Fruit fly (Drosophila melanogaster) whole organism, wandering third instar larva: ENCODE data around the gene Rrp46.

Experiments
- Abd-B ChIP-seq: fragments of >200 bp; optimal IDR thresholded peaks from 2 replicates; lab custom pipeline; 2017; ENCODE audit warnings: missing biosample characterization, missing genetic modification characterization
- CG32264 ChIP-seq: fragments of 200-800 bp; sonication (Bioruptor generic); optimal IDR thresholded peaks from 2 replicates; lab custom pipeline; 2016; ENCODE audit warnings: missing biosample characterization, missing genetic modification characterization
- CG9705 ChIP-seq: fragments of 200-800 bp; sonication (Bioruptor generic); optimal IDR thresholded peaks from 2 replicates; lab custom pipeline; 2018; ENCODE audit warnings: missing biosample characterization, mild to moderate bottlenecking, missing genetic modification characterization
- CrebA ChIP-seq: fragments of 200-800 bp; sonication (Bioruptor generic); optimal IDR thresholded peaks from 2 replicates; lab custom pipeline; 2016; ENCODE audit warnings: missing biosample characterization, mild to moderate bottlenecking, missing genetic modification characterization, borderline replicate concordance
- Dfd ChIP-seq: fragments of >200 bp; optimal IDR thresholded peaks from 2 replicates; lab custom pipeline; 2017; ENCODE audit warnings: missing biosample characterization, missing genetic modification characterization
- Dif ChIP-seq: fragments of 200-275, 200-300 bp; sonication (Bioruptor generic); optimal IDR thresholded peaks from 2 replicates; lab custom pipeline; 2018; ENCODE audit warnings: missing biosample characterization, missing genetic modification characterization; ENCODE audit not compliant: partially characterized antibody
- GATAd ChIP-seq: sonication (Bioruptor generic); optimal IDR thresholded peaks from 2 replicates; lab custom pipeline; 2016; ENCODE audit warnings: missing biosample characterization, missing genetic modification characterization
- HLH106 ChIP-seq: fragments of 200-800 bp; optimal IDR thresholded peaks from 3 replicates; lab custom pipeline; 2019; ENCODE audit warnings: missing biosample characterization, mild to moderate bottlenecking, missing genetic modification characterization, moderate library complexity
- Hnf4 ChIP-seq: fragments of 200-800 bp; sonication (Bioruptor generic); optimal IDR thresholded peaks from 2 replicates; lab custom pipeline; 2016; ENCODE audit warnings: missing biosample characterization, mild to moderate bottlenecking, missing genetic modification characterization
- Hr78 ChIP-seq: fragments of >200 bp; optimal IDR thresholded peaks from 2 replicates; lab custom pipeline; 2017; ENCODE audit warnings: missing biosample characterization, missing genetic modification characterization
- Hr83 ChIP-seq: fragments of 200-300 bp; sonication (Bioruptor generic); optimal IDR thresholded peaks from 2 replicates; lab custom pipeline; 2016; ENCODE audit warnings: missing biosample characterization, mild to moderate bottlenecking, missing genetic modification characterization, moderate library complexity; ENCODE audit not compliant: poor library complexity, severe bottlenecking
- Mio ChIP-seq: sonication (Bioruptor generic); optimal IDR thresholded peaks from 2 replicates; lab custom pipeline; 2016; ENCODE audit warnings: missing biosample characterization, missing genetic modification characterization
- Myc ChIP-seq: fragments of >200 bp; optimal IDR thresholded peaks from 2 replicates; lab custom pipeline; 2017
- OdsH ChIP-seq: fragments of 200-800 bp; sonication (Bioruptor generic); optimal IDR thresholded peaks from 2 replicates; lab custom pipeline; 2016; ENCODE audit warnings: missing biosample characterization, mild to moderate bottlenecking, missing genetic modification characterization
- Rel ChIP-seq, 2 experiments: fragments of 200-800 bp; sonication (Bioruptor generic) in 1 of 2; optimal IDR thresholded peaks; 2 replicates in 1 of 2; 3 replicates in 1 of 2; lab custom pipeline; 2016 to 2019; ENCODE audit warnings: mild to moderate bottlenecking in 2 of 2, missing biosample characterization in 2 of 2, missing genetic modification characterization in 2 of 2, moderate library complexity in 1 of 2
- br ChIP-seq: fragments of 200-800 bp; sonication (Bioruptor generic); optimal IDR thresholded peaks from 2 replicates; lab custom pipeline; 2016; ENCODE audit warnings: missing biosample characterization, missing genetic modification characterization
- brk ChIP-seq: fragments of 200-800 bp; sonication (Bioruptor generic); optimal IDR thresholded peaks from 2 replicates; lab custom pipeline; 2016; ENCODE audit warnings: missing biosample characterization, mild to moderate bottlenecking, missing genetic modification characterization
- dmrt93B ChIP-seq: fragments of 200-800 bp; sonication (Bioruptor generic); optimal IDR thresholded peaks from 2 replicates; lab custom pipeline; 2018; ENCODE audit warnings: missing biosample characterization, mild to moderate bottlenecking, missing genetic modification characterization
- foxo ChIP-seq, 2 experiments: fragments of 200-800 bp; sonication (Bioruptor generic); optimal IDR thresholded peaks; 2 replicates in 1 of 2; 3 replicates in 1 of 2; lab custom pipeline; 2016 to 2017; ENCODE audit warnings: missing biosample characterization in 2 of 2, missing genetic modification characterization in 2 of 2
- fru ChIP-seq: fragments of 200-800 bp; sonication (Bioruptor generic); optimal IDR thresholded peaks from 3 replicates; lab custom pipeline; 2016; ENCODE audit warnings: missing biosample characterization, mild to moderate bottlenecking, missing genetic modification characterization
- h ChIP-seq: fragments of 200-800 bp; sonication (Bioruptor generic); optimal IDR thresholded peaks from 3 replicates; lab custom pipeline; 2016; ENCODE audit warnings: missing biosample characterization, mild to moderate bottlenecking, missing genetic modification characterization
- lola ChIP-seq: fragments of >200 bp; optimal IDR thresholded peaks from 2 replicates; lab custom pipeline; 2017; ENCODE audit warnings: missing biosample characterization, missing genetic modification characterization
- pan ChIP-seq: fragments of >200 bp; optimal IDR thresholded peaks from 2 replicates; lab custom pipeline; 2017
- psq ChIP-seq: fragments of 200-800 bp; sonication (Bioruptor generic); optimal IDR thresholded peaks from 3 replicates; lab custom pipeline; 2017; ENCODE audit warnings: missing biosample characterization, mild to moderate bottlenecking, missing genetic modification characterization, moderate library complexity
- rgr ChIP-seq: fragments of 200-800 bp; sonication (Bioruptor generic); optimal IDR thresholded peaks from 3 replicates; lab custom pipeline; 2016; ENCODE audit warnings: missing biosample characterization, mild to moderate bottlenecking, missing genetic modification characterization
- sage ChIP-seq: fragments of 200-800 bp; sonication (Bioruptor generic); optimal IDR thresholded peaks from 2 replicates; lab custom pipeline; 2016; ENCODE audit warnings: missing biosample characterization, mild to moderate bottlenecking, missing genetic modification characterization
- sv ChIP-seq: fragments of 200-800 bp; sonication (Bioruptor generic); optimal IDR thresholded peaks from 3 replicates; lab custom pipeline; 2016; ENCODE audit warnings: missing biosample characterization, missing genetic modification characterization
- tai ChIP-seq: sonication (Bioruptor generic); optimal IDR thresholded peaks from 2 replicates; lab custom pipeline; 2016; ENCODE audit warnings: missing biosample characterization, missing genetic modification characterization
- usp ChIP-seq: fragments of >200 bp; optimal IDR thresholded peaks from 2 replicates; lab custom pipeline; 2017; ENCODE audit warnings: missing biosample characterization, missing genetic modification characterization
- woc ChIP-seq: sonication (Bioruptor generic); optimal IDR thresholded peaks from 2 replicates; lab custom pipeline; 2016; ENCODE audit warnings: missing biosample characterization, mild to moderate bottlenecking, missing genetic modification characterization

Gene Rrp46

DNA sequence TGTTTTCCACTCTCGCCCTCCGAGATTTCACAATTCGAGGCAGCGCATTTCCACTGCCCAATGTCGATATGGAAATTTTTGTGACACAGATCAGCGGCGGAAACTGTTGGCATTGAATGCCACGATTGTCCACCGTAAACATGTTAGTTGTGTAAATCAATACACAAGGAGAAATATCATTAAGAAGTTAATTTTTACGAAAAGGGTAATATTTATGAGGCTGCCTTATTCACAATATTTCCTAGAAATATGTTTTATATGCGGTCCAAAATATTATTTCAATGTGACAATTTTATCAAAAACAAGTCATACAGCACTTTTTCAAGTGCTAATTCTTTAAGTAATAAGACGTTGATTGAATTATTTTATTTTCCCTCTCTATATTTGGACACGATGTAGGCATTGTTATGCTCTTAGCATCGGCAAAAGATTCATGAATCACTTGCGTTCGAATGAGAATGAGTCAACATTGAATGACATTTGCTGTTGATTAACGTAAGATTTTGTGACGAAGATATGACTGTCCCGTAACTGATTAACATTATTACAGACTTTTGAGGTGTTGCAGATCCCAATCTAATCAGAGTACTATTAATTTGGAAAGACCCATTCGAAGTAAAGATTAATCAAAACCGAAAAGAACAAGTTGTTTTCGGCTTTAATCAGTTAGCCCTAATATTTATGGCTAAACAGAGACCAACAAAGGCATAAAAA, 19.3 kb upstream of the Rrp46 start (continued):
- no peak for TF ChIP-seq Dfd
- TF ChIP-seq woc (GFP tag; lab: Kevin White, UChicago): no peak
- no peak for TF ChIP-seq foxo (GFP tag; optimal IDR thresholded peaks at IDR 0.05; lab: Kevin White, UChicago)
- TF ChIP-seq usp (GFP tag; lab: Kevin White, UChicago): no peak
- TF ChIP-seq CG32264: no peak
- TF ChIP-seq Hnf4 (GFP tag; lab: Kevin White, UChicago): no peak
- TF ChIP-seq br: no peak
- TF ChIP-seq fru (GFP tag; lab: Kevin White, UChicago): no peak

- TF ChIP-seq br (peak; percentile 28), CrebA (GFP tag; lab: Kevin White, UChicago) (no peak), lola (no peak), foxo (GFP tag; optimal IDR thresholded peaks at IDR 0.05; lab: Kevin White, UChicago) (no peak)
These were observed 18.7 kb upstream of the Rrp46 start for dm6 chr3R:10394368-10394770.

dm6 chr3R:10395233-10395815, 17.8 kb upstream of the Rrp46 start:
- no peak for TF ChIP-seq brk (GFP tag; lab: Kevin White, UChicago)
- TF ChIP-seq CG9705: no peak
- no peak for TF ChIP-seq psq (GFP tag; lab: Kevin White, UChicago)
- no peak for TF ChIP-seq sv (GFP tag; lab: Kevin White, UChicago)
- no peak for TF ChIP-seq OdsH (GFP tag; lab: Kevin White, UChicago)
- no peak for TF ChIP-seq foxo (GFP tag; optimal IDR thresholded peaks at IDR 0.05; lab: Kevin White, UChicago)
- no peak for TF ChIP-seq usp (GFP tag; lab: Kevin White, UChicago)
- TF ChIP-seq fru (GFP tag; lab: Kevin White, UChicago): no peak
- TF ChIP-seq HLH106: no peak
- TF ChIP-seq Dif (GFP tag; lab: Kevin White, UChicago): no peak
- no peak for TF ChIP-seq Myc (lab: Kevin White, UChicago)
- no peak for TF ChIP-seq GATAd (GFP tag; lab: Kevin White, UChicago)
- TF ChIP-seq Hr78: no peak
- no peak for TF ChIP-seq dmrt93B (GFP tag; lab: Kevin White, UChicago)

dm6 chr3R:10400732-10401131, 12.4 kb upstream of the Rrp46 start, which contains the start of gene mthl11:
TSS of gene mthl11 (plus strand) at chr3R:10401032.
- TF ChIP-seq Dif (GFP tag; lab: Kevin White, UChicago) (no peak), Mio (GFP tag; lab: Kevin White, UChicago) (no peak), rgr (GFP tag; lab: Kevin White, UChicago) (no peak), pan (lab: Kevin White, UChicago) (no peak), tai (GFP tag; lab: Kevin White, UChicago) (no peak), sv (GFP tag; lab: Kevin White, UChicago) (no peak), Abd-B (GFP tag; lab: Kevin White, UChicago) (no peak), sage (GFP tag; lab: Kevin White, UChicago) (no peak), Myc (lab: Kevin White, UChicago) (no peak), h (GFP tag; lab: Kevin White, UChicago) (no peak), Hr78 (no peak)

DNA sequence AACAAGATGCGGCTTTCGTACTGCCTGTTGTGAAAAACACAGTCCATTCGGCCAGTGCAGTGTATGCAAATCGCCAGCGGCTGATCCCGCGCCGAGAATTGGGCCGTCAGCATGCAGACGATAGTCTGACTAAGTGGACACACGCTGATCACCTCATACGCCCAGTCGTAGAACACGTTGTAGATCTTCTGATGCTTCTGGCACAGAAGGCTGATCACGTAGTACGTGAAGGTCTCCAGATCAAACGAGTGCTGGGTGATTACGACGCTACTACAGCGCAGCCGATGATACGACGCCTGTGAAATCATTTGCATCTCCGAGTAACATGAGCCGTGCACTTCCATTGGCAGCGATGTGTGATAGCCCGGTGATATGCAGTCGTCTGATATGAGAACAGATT, 9.2 kb upstream of the Rrp46 start:
- TF ChIP-seq CG9705 (no peak), fru (GFP tag; lab: Kevin White, UChicago) (no peak), tai (GFP tag; lab: Kevin White, UChicago) (no peak), woc (GFP tag; lab: Kevin White, UChicago) (no peak), lola (no peak), sv (GFP tag; lab: Kevin White, UChicago) (no peak), CrebA (GFP tag; lab: Kevin White, UChicago) (no peak), Hr78 (no peak), Abd-B (GFP tag; lab: Kevin White, UChicago) (no peak), Rel (GFP tag; optimal IDR thresholded peaks at IDR 0.05; lab: Kevin White, UChicago) (no peak), Rel (tag; optimal IDR thresholded peaks at IDR 0.05; lab: Kevin White, UChicago) (no peak), Hr83 (GFP tag; lab: Kevin White, UChicago) (no peak), h (GFP tag; lab: Kevin White, UChicago) (no peak)
- TF ChIP-seq, all 38 proteins: peak for 0
